Worm (Caenorhabditis elegans) whole organism, L1 larva: ENCODE data around the gene EGAP1.1.

ENCODE experiments used
- C34B4.2 ChIP-seq: sonication (generic microtip); optimal IDR thresholded peaks from 2 replicates; lab custom pipeline; 2017; ENCODE audit warnings: mild to moderate bottlenecking, missing genetic modification characterization, missing compliant biosample characterization
- F16B12.6 ChIP-seq: fragments of 150-350 bp; optimal IDR thresholded peaks from 2 replicates; lab custom pipeline; 2014; ENCODE audit warnings: missing biosample characterization, missing genetic modification characterization
- blmp-1 ChIP-seq: fragments of 150-350 bp; optimal IDR thresholded peaks from 2 replicates; lab custom pipeline; 2014; ENCODE audit warnings: missing biosample characterization, missing genetic modification characterization
- ceh-63 ChIP-seq: fragments of 200-800 bp; sonication (Bioruptor generic); optimal IDR thresholded peaks from 2 replicates; lab custom pipeline; 2018; ENCODE audit warnings: mild to moderate bottlenecking, missing genetic modification characterization, missing compliant biosample characterization
- ceh-88 ChIP-seq: fragments of 200-800 bp; sonication (Bioruptor generic); IDR thresholded peaks from 2 replicates; pipeline ENCODE4 v1.3.6; 2022; ENCODE audit warnings: missing genetic modification characterization, missing compliant biosample characterization
- ceh-90 ChIP-seq: sonication (generic microtip); optimal IDR thresholded peaks from 2 replicates; lab custom pipeline; 2016; ENCODE audit warnings: missing genetic modification characterization, missing compliant biosample characterization
- egl-27 ChIP-seq, 2 experiments: fragments of 150-350 bp in 1 of 2; sonication (generic microtip); optimal IDR thresholded peaks; 3 replicates each; lab custom pipeline; 2017 to 2018; ENCODE audit warnings: missing biosample characterization in 2 of 2, missing genetic modification characterization in 2 of 2, missing genetic modification reagents in 2 of 2
- elt-2 ChIP-seq: sonication (generic microtip); optimal IDR thresholded peaks from 2 replicates; lab custom pipeline; 2016; ENCODE audit warnings: missing genetic modification characterization, mild to moderate bottlenecking, inconsistent platforms, missing compliant biosample characterization, missing genetic modification reagents
- elt-3 ChIP-seq, 6 experiments: fragments of 150-350 bp in 1 of 6; sonication (generic microtip); optimal IDR thresholded peaks; 2 replicates each; lab custom pipeline; 2017 to 2018; ENCODE audit warnings: missing biosample characterization in 6 of 6, missing genetic modification characterization in 6 of 6, inconsistent platforms in 1 of 6
- fkh-8 ChIP-seq: sonication (generic microtip); optimal IDR thresholded peaks from 2 replicates; lab custom pipeline; 2016; ENCODE audit warnings: mild to moderate bottlenecking, missing genetic modification characterization, missing compliant biosample characterization
- fos-1 ChIP-seq: fragments of 150-350 bp; optimal IDR thresholded peaks from 2 replicates; lab custom pipeline; 2014; ENCODE audit warnings: missing biosample characterization, missing genetic modification characterization
- grh-1 ChIP-seq: fragments of 200-800 bp; sonication (Bioruptor generic); IDR thresholded peaks from 2 replicates; pipeline ENCODE4 v1.3.6; 2022; ENCODE audit warnings: missing genetic modification reagents, missing genetic modification characterization, missing compliant biosample characterization
- hlh-17 ChIP-seq: fragments of 200-800 bp; sonication (Bioruptor generic); optimal IDR thresholded peaks from 2 replicates; lab custom pipeline; 2018; ENCODE audit warnings: missing genetic modification characterization, mild to moderate bottlenecking, missing compliant biosample characterization, moderate library complexity, borderline replicate concordance
- irx-1 ChIP-seq: sonication (generic microtip); optimal IDR thresholded peaks from 2 replicates; lab custom pipeline; 2016; ENCODE audit warnings: missing genetic modification characterization, missing compliant biosample characterization
- lin-14 ChIP-seq: fragments of 200-800 bp; sonication (Bioruptor generic); optimal IDR thresholded peaks from 2 replicates; lab custom pipeline; 2018; ENCODE audit warnings: mild to moderate bottlenecking, missing genetic modification characterization, moderate library complexity, missing compliant biosample characterization
- lin-15B ChIP-seq: fragments of 150-350 bp; sonication (generic microtip); optimal IDR thresholded peaks from 3 replicates; lab custom pipeline; 2014; ENCODE audit warnings: missing biosample characterization, missing genetic modification characterization
- lsy-2 ChIP-seq, 2 experiments: fragments of 150-350 bp; optimal IDR thresholded peaks; 2 replicates each; lab custom pipeline; 2014; ENCODE audit warnings: missing biosample characterization in 2 of 2, missing genetic modification characterization in 2 of 2
- mab-9 ChIP-seq: fragments of 200-800 bp; sonication (Bioruptor generic); IDR thresholded peaks from 2 replicates; pipeline ENCODE4 v1.3.6; 2022; ENCODE audit warnings: missing genetic modification reagents, missing genetic modification characterization, missing compliant biosample characterization
- mdl-1 ChIP-seq, 2 experiments: fragments of 150-350 bp; optimal IDR thresholded peaks; 2 replicates each; lab custom pipeline; 2014 to 2017; ENCODE audit warnings: missing biosample characterization in 2 of 2, missing genetic modification characterization in 2 of 2, inconsistent platforms in 1 of 2
- mef-2 ChIP-seq: fragments of 150-350 bp; optimal IDR thresholded peaks from 2 replicates; lab custom pipeline; 2014; ENCODE audit warnings: missing biosample characterization, missing genetic modification characterization
- mep-1 ChIP-seq: fragments of 150-350 bp; optimal IDR thresholded peaks from 2 replicates; lab custom pipeline; 2014; ENCODE audit warnings: missing biosample characterization, missing genetic modification characterization
- nhr-20 ChIP-seq: sonication (generic microtip); optimal IDR thresholded peaks from 2 replicates; lab custom pipeline; 2016; ENCODE audit warnings: mild to moderate bottlenecking, missing genetic modification characterization, missing compliant biosample characterization
- nhr-237 ChIP-seq: fragments of 150-350 bp; optimal IDR thresholded peaks from 2 replicates; lab custom pipeline; 2014; ENCODE audit warnings: missing biosample characterization, missing genetic modification characterization
- nhr-47 ChIP-seq: sonication (generic microtip); optimal IDR thresholded peaks from 2 replicates; lab custom pipeline; 2016; ENCODE audit warnings: mild to moderate bottlenecking, missing genetic modification characterization, moderate library complexity, missing compliant biosample characterization
- nhr-71 ChIP-seq: sonication (generic microtip); optimal IDR thresholded peaks from 2 replicates; lab custom pipeline; 2016; ENCODE audit warnings: mild to moderate bottlenecking, missing genetic modification characterization, moderate library complexity, missing compliant biosample characterization
- nhr-85 ChIP-seq: sonication (generic microtip); peaks from one replicate; lab custom pipeline; 2016; ENCODE audit warnings: missing genetic modification characterization, inconsistent platforms, missing compliant biosample characterization
- snu-23 ChIP-seq: sonication (generic microtip); optimal IDR thresholded peaks from 2 replicates; lab custom pipeline; 2016; ENCODE audit warnings: missing genetic modification characterization, missing compliant biosample characterization
- sox-4 ChIP-seq: sonication (generic microtip); optimal IDR thresholded peaks from 2 replicates; lab custom pipeline; 2016; ENCODE audit warnings: missing genetic modification characterization, missing compliant biosample characterization
- sptf-1 ChIP-seq: fragments of 150-350 bp; optimal IDR thresholded peaks from 2 replicates; lab custom pipeline; 2014; ENCODE audit warnings: missing biosample characterization, missing genetic modification characterization
- unc-130 ChIP-seq: fragments of 150-350 bp; optimal IDR thresholded peaks from 2 replicates; lab custom pipeline; 2017; ENCODE audit warnings: missing biosample characterization, missing genetic modification characterization, inconsistent platforms
- unc-62 ChIP-seq: fragments of 150-350 bp; optimal IDR thresholded peaks from 2 replicates; lab custom pipeline; 2014; ENCODE audit warnings: missing biosample characterization, missing genetic modification reagents, missing genetic modification characterization
- vab-15 ChIP-seq: sonication (generic microtip); optimal IDR thresholded peaks from 2 replicates; lab custom pipeline; 2017; ENCODE audit warnings: missing genotype, mild to moderate bottlenecking, missing genetic modification characterization, missing compliant biosample characterization
- xbp-1 ChIP-seq: sonication (generic microtip); optimal IDR thresholded peaks from 2 replicates; lab custom pipeline; 2016; ENCODE audit warnings: missing genetic modification characterization, missing compliant biosample characterization
- zip-4 ChIP-seq: fragments of 200-800 bp; sonication (Bioruptor generic); optimal IDR thresholded peaks from 2 replicates; lab custom pipeline; 2018; ENCODE audit warnings: mild to moderate bottlenecking, missing genetic modification characterization, moderate library complexity, missing compliant biosample characterization
- ztf-4 ChIP-seq: fragments of 150-350 bp; optimal IDR thresholded peaks from 2 replicates; lab custom pipeline; 2014; ENCODE audit warnings: missing biosample characterization, missing genetic modification characterization

Gene EGAP1.1

DNA sequence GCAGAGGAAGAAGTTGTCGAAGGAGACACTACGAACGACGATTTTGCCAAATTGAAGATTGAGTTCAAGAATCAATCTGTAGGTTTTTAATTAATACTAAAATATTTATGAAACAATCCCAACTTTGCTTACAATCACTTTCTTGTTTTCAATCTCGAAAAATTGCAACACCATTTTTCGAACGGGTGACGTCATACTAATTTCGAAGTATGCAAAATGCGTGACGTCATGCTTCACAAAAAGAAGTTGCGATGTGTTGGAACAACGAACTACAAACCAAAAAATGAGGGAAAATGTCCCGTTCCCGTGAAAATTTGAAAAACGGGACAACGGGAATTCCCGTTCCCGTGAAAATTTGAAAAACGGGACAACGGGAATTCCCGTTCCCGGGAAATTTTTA is 30.6 kb upstream of the EGAP1.1 start:
- TF ChIP-seq fkh-8 (tag; lab: Kevin White, UChicago), result no peak

DNA sequence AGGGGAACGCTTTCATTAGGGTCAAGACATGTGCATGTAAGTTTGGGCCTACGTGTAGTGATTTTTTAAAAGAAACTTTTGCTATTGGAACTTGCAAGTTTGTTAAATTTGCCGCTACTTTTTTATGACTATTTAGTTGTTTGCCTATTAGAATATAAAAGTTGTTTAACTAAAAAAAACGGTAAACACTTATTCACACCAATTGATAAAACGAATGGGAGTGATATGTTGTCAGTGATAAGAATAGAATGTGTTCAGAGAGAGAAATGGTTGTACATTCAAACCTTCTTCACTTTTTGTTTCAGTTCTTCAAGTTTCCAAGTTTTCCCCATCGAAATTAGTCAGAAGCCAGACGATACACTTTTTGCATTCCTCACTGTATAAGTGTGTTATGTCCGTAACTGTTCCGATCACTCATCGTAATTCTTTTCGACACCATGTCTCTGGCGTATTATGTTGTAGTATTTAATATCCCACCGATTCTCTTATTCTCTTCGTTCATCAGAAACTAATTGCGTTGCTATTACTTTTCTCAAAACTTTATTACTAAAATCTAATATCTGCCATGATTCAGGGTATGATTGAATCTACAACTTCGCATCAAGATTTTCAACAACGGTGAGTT is 28.9 kb upstream of the EGAP1.1 start, which contains the start of gene dct-6:
Gene dct-6, plus strand, starts transcription at position 575 of the 625 bp plus-strand sequence.
- no peak for TF ChIP-seq ceh-90 (tag; lab: Kevin White, UChicago)
- no peak for TF ChIP-seq elt-3 (tag; optimal IDR thresholded peaks at IDR 0.05; lab: Kevin White, UChicago)
- TF ChIP-seq F16B12.6 (tag; lab: Kevin White, UChicago), result no peak
- no peak for TF ChIP-seq xbp-1 (tag; lab: Kevin White, UChicago)
- TF ChIP-seq mef-2 (tag; lab: Kevin White, UChicago), result no peak
- TF ChIP-seq zip-4 (GFP tag; lab: Kevin White, UChicago), result no peak
- TF ChIP-seq nhr-237 (tag; lab: Kevin White, UChicago), result no peak
- TF ChIP-seq vab-15 (tag; lab: Kevin White, UChicago), result no peak

DNA sequence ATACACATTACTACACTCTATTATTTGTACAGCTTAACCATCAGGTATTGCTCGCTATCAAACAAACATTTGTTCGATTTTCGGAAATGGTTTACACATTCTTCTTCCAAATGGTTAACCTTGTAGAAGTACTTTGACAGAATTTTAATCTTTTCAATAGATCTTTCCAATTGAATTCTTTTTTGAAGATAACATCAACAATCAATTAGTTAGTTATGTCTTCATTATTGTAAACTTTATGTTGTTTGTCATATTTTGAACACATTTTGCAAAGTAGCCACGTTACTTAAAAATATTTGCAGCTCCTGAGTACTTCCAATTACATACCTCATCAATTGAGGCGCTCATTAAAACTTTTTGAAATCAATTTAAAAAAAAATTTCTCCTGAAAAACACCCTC is 28.3 kb upstream of the EGAP1.1 start:
- TF ChIP-seq unc-62 (GFP tag; lab: Kevin White, UChicago) (no peak), nhr-85 (tag; lab: Kevin White, UChicago) (peak; percentile 64), fkh-8 (tag; lab: Kevin White, UChicago) (no peak), lin-15B (tag; lab: Kevin White, UChicago) (no peak), irx-1 (tag; lab: Kevin White, UChicago) (no peak), nhr-47 (tag; lab: Kevin White, UChicago) (no peak), C34B4.2 (tag; lab: Kevin White, UChicago) (no peak), sptf-1 (tag; lab: Kevin White, UChicago) (no peak), mdl-1 (tag; optimal IDR thresholded peaks at IDR 0.05; lab: Kevin White, UChicago) (no peak), fos-1 (tag; lab: Kevin White, UChicago) (no peak), mab-9 (GFP tag; lab: Robert Waterston, UW) (no peak), mep-1 (tag; lab: Kevin White, UChicago) (no peak), lin-14 (GFP tag; lab: Kevin White, UChicago) (peak; percentile 3), ceh-63 (no peak), grh-1 (GFP tag; lab: Robert Waterston, UW) (no peak), unc-130 (no peak), vab-15 (tag; lab: Kevin White, UChicago) (no peak)
- TF ChIP-seq, all 84 proteins: peak for 2

DNA sequence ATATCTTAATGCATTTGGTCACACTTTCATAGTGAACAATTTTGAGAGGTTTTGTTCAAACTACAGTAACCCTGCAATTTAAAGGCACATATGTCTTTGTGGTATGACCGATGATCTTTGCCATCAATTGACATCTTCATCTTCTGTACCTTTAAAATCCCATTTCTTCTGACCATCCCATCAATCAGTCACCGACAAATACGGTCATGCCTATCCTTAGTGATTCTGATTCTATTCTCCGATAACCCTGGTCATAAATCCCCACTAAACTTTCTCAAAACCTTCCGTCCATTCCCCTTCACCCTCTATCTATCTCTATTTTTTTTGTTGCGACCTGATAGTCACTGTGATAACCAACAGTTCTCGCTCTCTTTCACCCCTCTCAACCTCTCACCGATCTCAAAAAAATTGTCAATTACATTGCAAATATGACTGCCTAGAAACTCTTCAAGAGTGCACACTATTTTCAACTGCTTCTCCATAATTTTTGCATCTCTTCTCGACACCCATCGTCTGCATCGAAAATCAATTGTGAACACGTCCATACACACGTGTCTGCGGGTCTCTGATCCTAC is 27.1 kb upstream of the EGAP1.1 start:
- TF ChIP-seq nhr-85 (tag; lab: Kevin White, UChicago) (peak; percentile 72), nhr-71 (tag; lab: Kevin White, UChicago) (peak; percentile 20), elt-3 (tag; optimal IDR thresholded peaks at IDR 0.05; lab: Kevin White, UChicago) (peak in 3 of 6 experiments; percentile 10 to 53 (median 11)), snu-23 (GFP tag; lab: Kevin White, UChicago) (peak; percentile 6), ceh-88 (no peak), irx-1 (tag; lab: Kevin White, UChicago) (no peak), C34B4.2 (tag; lab: Kevin White, UChicago) (no peak), ztf-4 (tag; lab: Kevin White, UChicago) (no peak), lin-14 (GFP tag; lab: Kevin White, UChicago) (peak; percentile 40), hlh-17 (GFP tag; lab: Kevin White, UChicago) (no peak), blmp-1 (tag; lab: Kevin White, UChicago) (peak; percentile 91), xbp-1 (tag; lab: Kevin White, UChicago) (no peak), lsy-2 (tag; optimal IDR thresholded peaks at IDR 0.05; lab: Kevin White, UChicago) (peak in 1 of 2 experiments; percentile 24), mep-1 (tag; lab: Kevin White, UChicago) (no peak), elt-2 (no peak), nhr-20 (tag; lab: Kevin White, UChicago) (peak; percentile 9), sox-4 (tag; lab: Kevin White, UChicago) (no peak), mdl-1 (tag; optimal IDR thresholded peaks at IDR 0.05; lab: Kevin White, UChicago) (no peak), egl-27 (tag; optimal IDR thresholded peaks at IDR 0.05; lab: Kevin White, UChicago) (no peak)
